Fruit fly (Drosophila melanogaster): Measurements from ENCODE around the gene eya.

Gene eya

DNA sequence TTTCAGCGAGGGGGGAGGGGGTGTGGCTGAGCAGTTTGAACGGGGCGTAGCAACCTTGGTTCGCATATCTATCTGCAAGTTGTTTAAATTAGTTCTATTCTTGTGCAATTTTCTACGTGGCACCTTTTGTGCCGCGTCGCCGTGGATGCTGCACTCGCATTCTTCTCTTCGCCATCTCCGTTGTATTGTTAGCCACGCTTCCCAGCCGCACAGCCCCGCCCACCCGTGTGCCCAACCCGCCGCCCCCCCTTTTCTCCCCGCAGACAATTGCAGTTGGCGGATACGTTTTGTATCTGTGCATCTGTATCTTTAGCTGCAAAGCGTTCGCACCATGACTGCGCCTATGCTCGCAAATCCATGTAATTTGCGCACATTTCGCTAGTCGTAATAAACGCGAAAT, 32.8 kb downstream of the eya start:
- TF ChIP-seq CG12768 (GFP tag; optimal IDR thresholded peaks at IDR 0.05) (peak; percentile 51), bab1 (GFP tag; optimal IDR thresholded peaks at IDR 0.05) (no peak)

DNA sequence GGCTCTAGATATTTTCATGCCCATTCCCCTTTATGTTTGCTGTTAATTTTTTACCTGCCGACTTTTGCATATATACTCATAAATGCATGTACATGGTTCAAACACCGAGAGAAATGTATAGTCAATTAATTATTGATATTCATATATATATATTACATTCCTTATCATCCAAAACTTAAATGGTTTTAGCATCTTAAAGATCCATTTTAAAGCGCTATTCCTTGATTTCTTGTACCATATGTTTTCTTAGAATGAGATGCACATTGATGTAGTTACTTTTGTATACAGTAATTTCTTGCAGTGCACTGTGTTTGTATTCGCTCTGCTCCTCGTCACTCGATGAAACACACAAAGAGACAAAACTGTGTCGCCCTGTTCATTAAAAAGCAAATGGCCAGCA, 38.1 kb downstream of the eya start:
- TF ChIP-seq Clk (GFP tag; optimal IDR thresholded peaks at IDR 0.05) (no peak), CG12768 (GFP tag; optimal IDR thresholded peaks at IDR 0.05) (no peak), CG33017 (tag; optimal IDR thresholded peaks at IDR 0.05) (no peak), CG7101 (tag; optimal IDR thresholded peaks at IDR 0.05) (no peak), CG5204 (GFP tag; optimal IDR thresholded peaks at IDR 0.05) (no peak), toe (GFP tag; optimal IDR thresholded peaks at IDR 0.05) (no peak), tj (GFP tag; optimal IDR thresholded peaks at IDR 0.05) (no peak), kay (GFP tag; ENCODE audit: borderline replicate concordance) (no peak), pad (GFP tag; optimal IDR thresholded peaks at IDR 0.05) (no peak), CG14711 (tag; optimal IDR thresholded peaks at IDR 0.05) (no peak), Hr96 (GFP tag; optimal IDR thresholded peaks at IDR 0.05) (no peak), CG11617 (GFP tag; optimal IDR thresholded peaks at IDR 0.05) (no peak), ovo (GFP tag; optimal IDR thresholded peaks at IDR 0.05) (no peak), CG7045 (GFP tag; optimal IDR thresholded peaks at IDR 0.05) (no peak), bab1 (GFP tag; optimal IDR thresholded peaks at IDR 0.05) (no peak), CG1620 (GFP tag; optimal IDR thresholded peaks at IDR 0.05) (no peak), cic (GFP tag; optimal IDR thresholded peaks at IDR 0.05) (no peak), cnc (optimal IDR thresholded peaks at IDR 0.05) (no peak), Crg-1 (GFP tag; optimal IDR thresholded peaks at IDR 0.05) (no peak), Mnt (GFP tag; optimal IDR thresholded peaks at IDR 0.05) (no peak)

dm6 chr2L:6503724-6504037, 43.1 kb downstream of the eya start:
- TF ChIP-seq CG7045 (GFP tag; optimal IDR thresholded peaks at IDR 0.05): no peak
- no peak for TF ChIP-seq CG33017 (tag; optimal IDR thresholded peaks at IDR 0.05)
- TF ChIP-seq ovo (GFP tag; optimal IDR thresholded peaks at IDR 0.05): no peak
- no peak for TF ChIP-seq CG7101 (tag; optimal IDR thresholded peaks at IDR 0.05)
- TF ChIP-seq toe (GFP tag; optimal IDR thresholded peaks at IDR 0.05): no peak
- TF ChIP-seq CG12768 (GFP tag; optimal IDR thresholded peaks at IDR 0.05): no peak
- TF ChIP-seq cic (GFP tag; optimal IDR thresholded peaks at IDR 0.05): no peak
- TF ChIP-seq CG5204 (GFP tag; optimal IDR thresholded peaks at IDR 0.05): no peak
- TF ChIP-seq pad (GFP tag; optimal IDR thresholded peaks at IDR 0.05): no peak

dm6 chr2L:6502887-6503723, 43.7 kb downstream of the eya start:
- TF ChIP-seq ovo (GFP tag; optimal IDR thresholded peaks at IDR 0.05): no peak
- no peak for TF ChIP-seq CG7101 (tag; optimal IDR thresholded peaks at IDR 0.05)
- no peak for TF ChIP-seq CG7045 (GFP tag; optimal IDR thresholded peaks at IDR 0.05)
- TF ChIP-seq tj (GFP tag; optimal IDR thresholded peaks at IDR 0.05): no peak

DNA sequence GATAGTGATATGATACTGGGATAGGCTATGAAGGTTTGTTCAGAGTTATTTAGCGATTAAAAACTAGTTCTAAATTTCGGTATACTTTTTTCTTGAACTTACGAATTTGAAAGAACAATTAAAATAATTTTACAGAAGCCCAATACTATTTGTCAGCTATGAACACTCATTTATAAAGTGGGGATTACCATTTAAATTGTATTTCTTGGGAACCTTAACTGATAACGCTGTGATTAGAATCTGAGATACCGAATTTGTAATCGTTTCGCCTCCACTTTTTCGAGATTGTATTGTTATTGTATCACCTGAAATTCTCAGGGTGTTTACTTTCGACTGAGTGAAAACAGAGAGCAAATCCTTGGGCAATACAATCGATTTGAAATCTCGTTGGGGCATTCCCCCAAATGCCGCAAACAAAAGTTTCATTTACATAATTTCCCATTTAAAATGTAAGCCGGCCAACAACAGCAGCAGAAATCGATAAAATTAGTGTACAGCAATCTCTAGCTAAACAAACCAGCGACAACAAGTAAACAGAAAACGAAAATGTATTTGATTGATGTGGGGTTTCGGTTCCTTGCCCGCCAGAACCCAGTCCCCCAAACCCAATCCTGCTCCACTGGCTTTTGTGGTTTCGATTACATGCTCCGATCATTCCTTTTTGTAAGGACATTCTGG, 46.0 kb downstream of the eya start:
- no peak for TF ChIP-seq CG7101 (tag; optimal IDR thresholded peaks at IDR 0.05)
- TF ChIP-seq cic (GFP tag; optimal IDR thresholded peaks at IDR 0.05): no peak
- TF ChIP-seq CG14711 (tag; optimal IDR thresholded peaks at IDR 0.05): no peak
- no peak for TF ChIP-seq tj (GFP tag; optimal IDR thresholded peaks at IDR 0.05)
- TF ChIP-seq CG5204 (GFP tag; optimal IDR thresholded peaks at IDR 0.05): no peak
- TF ChIP-seq bab1 (GFP tag; optimal IDR thresholded peaks at IDR 0.05): no peak
- TF ChIP-seq Clk (GFP tag; optimal IDR thresholded peaks at IDR 0.05): no peak
- no peak for TF ChIP-seq Mnt (GFP tag; optimal IDR thresholded peaks at IDR 0.05)
- no peak for TF ChIP-seq Crg-1 (GFP tag; optimal IDR thresholded peaks at IDR 0.05)

DNA sequence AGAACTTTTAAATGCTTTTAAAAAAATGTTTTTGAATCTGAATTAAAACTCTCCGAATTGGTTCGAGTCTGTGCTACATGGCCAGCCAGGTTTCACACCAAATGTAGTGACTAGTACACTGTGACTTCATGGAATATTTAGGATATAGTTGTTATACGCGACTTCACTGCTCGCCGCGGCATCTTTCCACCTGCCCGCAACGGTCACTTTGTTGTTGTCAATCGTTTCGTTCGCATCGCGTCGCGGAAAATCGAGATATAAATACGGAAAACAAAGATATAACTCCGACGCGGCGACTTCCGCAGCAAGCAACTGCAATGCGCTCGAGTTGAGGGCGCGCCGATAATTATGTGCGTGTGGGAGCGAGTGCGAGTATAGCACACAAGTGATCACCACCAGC, 48.3 kb downstream of the eya start, which contains the start of gene CG31637:
Gene CG31637, plus strand, starts transcription at position 200 of the 400 bp plus-strand sequence.
- no peak for TF ChIP-seq Crg-1 (GFP tag; optimal IDR thresholded peaks at IDR 0.05)
- TF ChIP-seq pad (GFP tag; optimal IDR thresholded peaks at IDR 0.05): peak; percentile 18
- TF ChIP-seq toe (GFP tag; optimal IDR thresholded peaks at IDR 0.05): no peak
- TF ChIP-seq tj (GFP tag; optimal IDR thresholded peaks at IDR 0.05): no peak
- no peak for TF ChIP-seq CG11617 (GFP tag; optimal IDR thresholded peaks at IDR 0.05)
- no peak for TF ChIP-seq kay (GFP tag; ENCODE audit: borderline replicate concordance)
- TF ChIP-seq CG14711 (tag; optimal IDR thresholded peaks at IDR 0.05): no peak
- TF ChIP-seq CG5204 (GFP tag; optimal IDR thresholded peaks at IDR 0.05): no peak
- no peak for TF ChIP-seq Mnt (GFP tag; optimal IDR thresholded peaks at IDR 0.05)
- no peak for TF ChIP-seq Hr96 (GFP tag; optimal IDR thresholded peaks at IDR 0.05)
- TF ChIP-seq Clk (GFP tag; optimal IDR thresholded peaks at IDR 0.05): no peak
- peak; percentile 15 for TF ChIP-seq CG7101 (tag; optimal IDR thresholded peaks at IDR 0.05)
- TF ChIP-seq CG1620 (GFP tag; optimal IDR thresholded peaks at IDR 0.05): no peak
- peak; percentile 55 for TF ChIP-seq bab1 (GFP tag; optimal IDR thresholded peaks at IDR 0.05)
- no peak for TF ChIP-seq CG12768 (GFP tag; optimal IDR thresholded peaks at IDR 0.05)
- TF ChIP-seq cic (GFP tag; optimal IDR thresholded peaks at IDR 0.05): peak; percentile 11
- TF ChIP-seq cnc (optimal IDR thresholded peaks at IDR 0.05): no peak
- TF ChIP-seq CG7045 (GFP tag; optimal IDR thresholded peaks at IDR 0.05): no peak
- no peak for TF ChIP-seq CG33017 (tag; optimal IDR thresholded peaks at IDR 0.05)
- TF ChIP-seq ovo (GFP tag; optimal IDR thresholded peaks at IDR 0.05): no peak
